Worm (Caenorhabditis elegans) whole organism, L1 larva: ENCODE measurements around the gene C28F5.1.

Source experiments
- F16B12.6 ChIP-seq: fragments of 150-350 bp; optimal IDR thresholded peaks from 2 replicates; lab custom pipeline; 2014; ENCODE audit warnings: missing biosample characterization, missing genetic modification characterization
- Y116A8C.19 ChIP-seq: sonication (generic microtip); optimal IDR thresholded peaks from 2 replicates; lab custom pipeline; 2016; ENCODE audit warnings: missing compliant biosample characterization, missing genetic modification characterization, borderline replicate concordance
- aha-1 ChIP-seq: fragments of 150-350 bp; optimal IDR thresholded peaks from 2 replicates; lab custom pipeline; 2014; ENCODE audit warnings: missing biosample characterization, missing genetic modification characterization
- alr-1 ChIP-seq: fragments of 200-800 bp; sonication (Bioruptor generic); optimal IDR thresholded peaks from 2 replicates; lab custom pipeline; 2018; ENCODE audit warnings: borderline replicate concordance, mild to moderate bottlenecking, missing genetic modification characterization, missing compliant biosample characterization
- ama-1 ChIP-seq: fragments of 150-350 bp; optimal IDR thresholded peaks from 2 replicates; lab custom pipeline; 2014
- blmp-1 ChIP-seq: fragments of 150-350 bp; optimal IDR thresholded peaks from 2 replicates; lab custom pipeline; 2014; ENCODE audit warnings: missing biosample characterization, missing genetic modification characterization
- ceh-63 ChIP-seq: fragments of 200-800 bp; sonication (Bioruptor generic); optimal IDR thresholded peaks from 2 replicates; lab custom pipeline; 2018; ENCODE audit warnings: mild to moderate bottlenecking, missing genetic modification characterization, missing compliant biosample characterization
- ceh-8 ChIP-seq: fragments of 200-800 bp; sonication (Bioruptor generic); optimal IDR thresholded peaks from 2 replicates; lab custom pipeline; 2018; ENCODE audit warnings: mild to moderate bottlenecking, missing genetic modification characterization, moderate library complexity, missing compliant biosample characterization
- ceh-88 ChIP-seq: fragments of 200-800 bp; sonication (Bioruptor generic); IDR thresholded peaks from 2 replicates; pipeline ENCODE4 v1.3.6; 2022; ENCODE audit warnings: missing genetic modification characterization, missing compliant biosample characterization
- ceh-90 ChIP-seq: sonication (generic microtip); optimal IDR thresholded peaks from 2 replicates; lab custom pipeline; 2016; ENCODE audit warnings: missing genetic modification characterization, missing compliant biosample characterization
- ces-1 ChIP-seq: fragments of 150-350 bp; optimal IDR thresholded peaks from 2 replicates; lab custom pipeline; 2014; ENCODE audit warnings: missing biosample characterization, missing genetic modification reagents, missing genetic modification characterization
- dpl-1 ChIP-seq, 3 experiments: fragments of 150-350 bp in 2 of 3; sonication (generic microtip) in 1 of 3; optimal IDR thresholded peaks; 2 replicates each; lab custom pipeline; 2014 to 2017; ENCODE audit warnings: missing biosample characterization in 3 of 3, missing genetic modification characterization in 3 of 3, missing genetic modification reagents in 3 of 3
- efl-1 ChIP-seq, 4 experiments: fragments of 150-350 bp; optimal IDR thresholded peaks in 3 of 4; peaks in 1 of 4; 1 replicate in 1 of 4; 2 replicates in 3 of 4; lab custom pipeline; 2014; ENCODE audit warnings: missing biosample characterization in 2 of 4, missing genetic modification characterization in 2 of 4, missing genetic modification reagents in 2 of 4
- efl-3 ChIP-seq: fragments of 200-800 bp; sonication (Bioruptor generic); optimal IDR thresholded peaks from 2 replicates; lab custom pipeline; 2018; ENCODE audit warnings: mild to moderate bottlenecking, missing genetic modification characterization, missing compliant biosample characterization
- egl-27 ChIP-seq, 2 experiments: fragments of 150-350 bp in 1 of 2; sonication (generic microtip); optimal IDR thresholded peaks; 3 replicates each; lab custom pipeline; 2017 to 2018; ENCODE audit warnings: missing biosample characterization in 2 of 2, missing genetic modification characterization in 2 of 2, missing genetic modification reagents in 2 of 2
- fkh-4 ChIP-seq: sonication (generic microtip); optimal IDR thresholded peaks from 2 replicates; lab custom pipeline; 2016; ENCODE audit warnings: missing compliant biosample characterization, missing genetic modification characterization, borderline replicate concordance
- fos-1 ChIP-seq: fragments of 150-350 bp; optimal IDR thresholded peaks from 2 replicates; lab custom pipeline; 2014; ENCODE audit warnings: missing biosample characterization, missing genetic modification characterization
- grh-1 ChIP-seq: fragments of 200-800 bp; sonication (Bioruptor generic); IDR thresholded peaks from 2 replicates; pipeline ENCODE4 v1.3.6; 2022; ENCODE audit warnings: missing genetic modification reagents, missing genetic modification characterization, missing compliant biosample characterization
- hlh-17 ChIP-seq: fragments of 200-800 bp; sonication (Bioruptor generic); optimal IDR thresholded peaks from 2 replicates; lab custom pipeline; 2018; ENCODE audit warnings: missing genetic modification characterization, mild to moderate bottlenecking, missing compliant biosample characterization, moderate library complexity, borderline replicate concordance
- irx-1 ChIP-seq: sonication (generic microtip); optimal IDR thresholded peaks from 2 replicates; lab custom pipeline; 2016; ENCODE audit warnings: missing genetic modification characterization, missing compliant biosample characterization
- jun-1 ChIP-seq: fragments of 150-350 bp; optimal IDR thresholded peaks from 2 replicates; lab custom pipeline; 2014; ENCODE audit warnings: missing biosample characterization, missing genetic modification reagents, missing genetic modification characterization
- lin-13 ChIP-seq: fragments of 150-350 bp; optimal IDR thresholded peaks from 2 replicates; lab custom pipeline; 2014; ENCODE audit warnings: missing biosample characterization, missing genetic modification reagents, missing genetic modification characterization
- lin-14 ChIP-seq: fragments of 200-800 bp; sonication (Bioruptor generic); optimal IDR thresholded peaks from 2 replicates; lab custom pipeline; 2018; ENCODE audit warnings: mild to moderate bottlenecking, missing genetic modification characterization, moderate library complexity, missing compliant biosample characterization
- lin-15B ChIP-seq: fragments of 150-350 bp; sonication (generic microtip); optimal IDR thresholded peaks from 3 replicates; lab custom pipeline; 2014; ENCODE audit warnings: missing biosample characterization, missing genetic modification characterization
- lin-39 ChIP-seq: fragments of 150-350 bp; optimal IDR thresholded peaks from 2 replicates; lab custom pipeline; 2014; ENCODE audit warnings: missing biosample characterization, missing genetic modification reagents, missing genetic modification characterization
- lir-3 ChIP-seq: sonication (generic microtip); optimal IDR thresholded peaks from 2 replicates; lab custom pipeline; 2016; ENCODE audit warnings: mild to moderate bottlenecking, missing genetic modification characterization, moderate library complexity, missing compliant biosample characterization; ENCODE audit not compliant: poor library complexity
- mdl-1 ChIP-seq, 2 experiments: fragments of 150-350 bp; optimal IDR thresholded peaks; 2 replicates each; lab custom pipeline; 2014 to 2017; ENCODE audit warnings: missing biosample characterization in 2 of 2, missing genetic modification characterization in 2 of 2, inconsistent platforms in 1 of 2
- mef-2 ChIP-seq: fragments of 150-350 bp; optimal IDR thresholded peaks from 2 replicates; lab custom pipeline; 2014; ENCODE audit warnings: missing biosample characterization, missing genetic modification characterization
- mep-1 ChIP-seq: fragments of 150-350 bp; optimal IDR thresholded peaks from 2 replicates; lab custom pipeline; 2014; ENCODE audit warnings: missing biosample characterization, missing genetic modification characterization
- nhr-12 ChIP-seq: sonication (generic microtip); optimal IDR thresholded peaks from 2 replicates; lab custom pipeline; 2017; ENCODE audit warnings: missing biosample characterization, missing genetic modification characterization
- nhr-20 ChIP-seq: sonication (generic microtip); optimal IDR thresholded peaks from 2 replicates; lab custom pipeline; 2016; ENCODE audit warnings: mild to moderate bottlenecking, missing genetic modification characterization, missing compliant biosample characterization
- nhr-47 ChIP-seq: sonication (generic microtip); optimal IDR thresholded peaks from 2 replicates; lab custom pipeline; 2016; ENCODE audit warnings: mild to moderate bottlenecking, missing genetic modification characterization, moderate library complexity, missing compliant biosample characterization
- nhr-76 ChIP-seq: sonication (generic microtip); optimal IDR thresholded peaks from 2 replicates; lab custom pipeline; 2017; ENCODE audit warnings: missing biosample characterization, missing genetic modification characterization
- nhr-77 ChIP-seq: fragments of 150-350 bp; optimal IDR thresholded peaks from 2 replicates; lab custom pipeline; 2014; ENCODE audit warnings: missing biosample characterization, missing genetic modification characterization
- nhr-84 ChIP-seq: sonication (generic microtip); optimal IDR thresholded peaks from 2 replicates; lab custom pipeline; 2017; ENCODE audit warnings: missing biosample characterization, missing genetic modification characterization
- nhr-85 ChIP-seq: sonication (generic microtip); peaks from one replicate; lab custom pipeline; 2016; ENCODE audit warnings: missing genetic modification characterization, inconsistent platforms, missing compliant biosample characterization
- nhr-90 ChIP-seq: sonication (generic microtip); optimal IDR thresholded peaks from 2 replicates; lab custom pipeline; 2016; ENCODE audit warnings: mild to moderate bottlenecking, missing genetic modification characterization, missing compliant biosample characterization; ENCODE audit not compliant: poor library complexity
- pag-3 ChIP-seq: sonication (generic microtip); optimal IDR thresholded peaks from 2 replicates; lab custom pipeline; 2017; ENCODE audit warnings: missing genetic modification characterization, mild to moderate bottlenecking, missing compliant biosample characterization, antibody characterized with exemption, borderline replicate concordance; ENCODE audit not compliant: insufficient read depth
- rnt-1 ChIP-seq: sonication (generic microtip); optimal IDR thresholded peaks from 2 replicates; lab custom pipeline; 2016; ENCODE audit warnings: mild to moderate bottlenecking, missing genetic modification characterization, moderate library complexity, missing compliant biosample characterization
- skn-1 ChIP-seq: fragments of 150-350 bp; optimal IDR thresholded peaks from 2 replicates; lab custom pipeline; 2014; ENCODE audit warnings: missing biosample characterization, missing genetic modification characterization
- snpc-4 ChIP-seq: fragments of 150-350 bp; optimal IDR thresholded peaks from 2 replicates; lab custom pipeline; 2014; ENCODE audit warnings: missing biosample characterization, missing genetic modification characterization
- snu-23 ChIP-seq: sonication (generic microtip); optimal IDR thresholded peaks from 2 replicates; lab custom pipeline; 2016; ENCODE audit warnings: missing genetic modification characterization, missing compliant biosample characterization
- sox-4 ChIP-seq: sonication (generic microtip); optimal IDR thresholded peaks from 2 replicates; lab custom pipeline; 2016; ENCODE audit warnings: missing genetic modification characterization, missing compliant biosample characterization
- sptf-1 ChIP-seq: fragments of 150-350 bp; optimal IDR thresholded peaks from 2 replicates; lab custom pipeline; 2014; ENCODE audit warnings: missing biosample characterization, missing genetic modification characterization
- sup-37 ChIP-seq: fragments of 200-800 bp; sonication (Bioruptor generic); optimal IDR thresholded peaks from 2 replicates; lab custom pipeline; 2018; ENCODE audit warnings: mild to moderate bottlenecking, missing genetic modification characterization, missing compliant biosample characterization
- tbx-2 ChIP-seq: sonication (generic microtip); optimal IDR thresholded peaks from 2 replicates; lab custom pipeline; 2016; ENCODE audit warnings: missing genetic modification characterization, missing compliant biosample characterization
- tlp-1 ChIP-seq: fragments of 150-350 bp; optimal IDR thresholded peaks from 2 replicates; lab custom pipeline; 2014; ENCODE audit warnings: missing biosample characterization, missing genetic modification characterization
- unc-62 ChIP-seq: fragments of 150-350 bp; optimal IDR thresholded peaks from 2 replicates; lab custom pipeline; 2014; ENCODE audit warnings: missing biosample characterization, missing genetic modification reagents, missing genetic modification characterization
- vab-15 ChIP-seq: sonication (generic microtip); optimal IDR thresholded peaks from 2 replicates; lab custom pipeline; 2017; ENCODE audit warnings: missing genotype, mild to moderate bottlenecking, missing genetic modification characterization, missing compliant biosample characterization
- xbp-1 ChIP-seq: sonication (generic microtip); optimal IDR thresholded peaks from 2 replicates; lab custom pipeline; 2016; ENCODE audit warnings: missing genetic modification characterization, missing compliant biosample characterization
- zip-4 ChIP-seq: fragments of 200-800 bp; sonication (Bioruptor generic); optimal IDR thresholded peaks from 2 replicates; lab custom pipeline; 2018; ENCODE audit warnings: mild to moderate bottlenecking, missing genetic modification characterization, moderate library complexity, missing compliant biosample characterization
- ztf-4 ChIP-seq: fragments of 150-350 bp; optimal IDR thresholded peaks from 2 replicates; lab custom pipeline; 2014; ENCODE audit warnings: missing biosample characterization, missing genetic modification characterization

C28F5.1 gene

ce11 chrII:7529078-7529683, 24.1 kb downstream of the C28F5.1 start, which contains the start of gene ZK1290.5:
TSS of gene ZK1290.5 (plus strand) at chrII:7529643.
- TF ChIP-seq hlh-17 (GFP tag; lab: Kevin White, UChicago) (no peak), mef-2 (tag; lab: Kevin White, UChicago) (no peak), snpc-4 (tag; lab: Kevin White, UChicago) (peak; percentile 33), fos-1 (tag; lab: Kevin White, UChicago) (peak; percentile 23), mep-1 (tag; lab: Kevin White, UChicago) (peak; percentile 87), lin-13 (GFP tag; lab: Kevin White, UChicago) (peak; percentile 54), ceh-88 (peak; percentile 53), nhr-20 (tag; lab: Kevin White, UChicago) (peak; percentile 97), ceh-90 (tag; lab: Kevin White, UChicago) (no peak), vab-15 (tag; lab: Kevin White, UChicago) (no peak), egl-27 (tag; optimal IDR thresholded peaks at IDR 0.05; lab: Kevin White, UChicago) (no peak), xbp-1 (tag; lab: Kevin White, UChicago) (peak; percentile 76), efl-1 (optimal IDR thresholded peaks at IDR 0.05; lab: Kevin White, UChicago) (peak; percentile 71 to 76), efl-1 (GFP tag; optimal IDR thresholded peaks at IDR 0.05 in 1 of 2; lab: Kevin White, UChicago) (peak; percentile 46 to 94), jun-1 (tag; lab: Kevin White, UChicago) (peak; percentile 62), nhr-90 (tag; lab: Kevin White, UChicago) (peak; percentile 89), blmp-1 (tag; lab: Kevin White, UChicago) (peak; percentile 84), pag-3 (tag; lab: Kevin White, UChicago) (no peak), ces-1 (GFP tag; lab: Kevin White, UChicago) (no peak), irx-1 (tag; lab: Kevin White, UChicago) (peak; percentile 80), ama-1 (lab: Kevin White, UChicago) (no peak), F16B12.6 (tag; lab: Kevin White, UChicago) (no peak), sptf-1 (tag; lab: Kevin White, UChicago) (no peak), grh-1 (GFP tag; lab: Robert Waterston, UW) (peak; percentile 77), tlp-1 (no peak), ceh-8 (peak; percentile 7), nhr-77 (tag; lab: Kevin White, UChicago) (peak; percentile 91), unc-62 (GFP tag; lab: Kevin White, UChicago) (no peak), ztf-4 (tag; lab: Kevin White, UChicago) (peak; percentile 77), sup-37 (GFP tag; lab: Kevin White, UChicago) (no peak), nhr-76 (no peak), nhr-85 (tag; lab: Kevin White, UChicago) (peak; percentile 98), nhr-12 (tag; lab: Kevin White, UChicago) (no peak), lin-39 (tag; lab: Kevin White, UChicago) (peak; percentile 60), skn-1 (tag; lab: Kevin White, UChicago) (peak; percentile 83), rnt-1 (tag; lab: Kevin White, UChicago) (peak; percentile 75), dpl-1 (GFP tag; optimal IDR thresholded peaks at IDR 0.05; lab: Kevin White, UChicago) (peak; percentile 60 to 66 (median 62)), lin-15B (tag; lab: Kevin White, UChicago) (no peak), lir-3 (peak; percentile 60), lin-14 (GFP tag; lab: Kevin White, UChicago) (peak; percentile 97), snu-23 (GFP tag; lab: Kevin White, UChicago) (peak; percentile 92), nhr-47 (peak; percentile 86), tbx-2 (tag; lab: Kevin White, UChicago) (peak; percentile 92), fkh-4 (tag; lab: Kevin White, UChicago) (no peak), sox-4 (no peak), zip-4 (GFP tag; lab: Kevin White, UChicago) (peak; percentile 16), alr-1 (no peak), aha-1 (tag; lab: Kevin White, UChicago) (no peak), ceh-63 (GFP tag; lab: Kevin White, UChicago) (no peak), Y116A8C.19 (tag; lab: Kevin White, UChicago) (no peak), nhr-84 (tag; lab: Kevin White, UChicago) (no peak), efl-3 (GFP tag; lab: Kevin White, UChicago) (no peak), mdl-1 (tag; optimal IDR thresholded peaks at IDR 0.05; lab: Kevin White, UChicago) (peak in 1 of 2 experiments; percentile 95)
